Fruit fly (Drosophila melanogaster): ENCODE results near the gene lcs.

Gene lcs

DNA sequence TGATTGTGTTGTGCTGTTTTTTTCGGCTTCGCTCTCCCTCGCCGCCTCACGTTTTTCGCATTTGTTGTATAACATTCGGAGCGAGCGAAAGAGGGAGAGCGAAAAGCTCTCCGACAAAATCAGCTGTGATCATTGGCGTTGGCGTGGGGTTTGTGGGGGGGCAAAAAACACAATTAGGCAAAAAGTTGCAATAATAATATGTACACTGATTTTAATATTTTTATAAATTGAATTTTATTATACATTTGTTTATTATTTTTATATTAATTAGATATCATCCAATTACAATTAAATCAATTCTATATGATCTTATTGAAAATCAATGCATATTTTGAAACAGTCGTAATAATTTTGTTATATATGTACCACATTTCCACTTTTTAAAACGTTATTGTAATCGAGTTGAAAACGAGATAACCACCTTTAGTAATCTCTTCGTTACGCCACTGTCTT, 21.5 kb downstream of the lcs start (continued):
- TF ChIP-seq Ets97D (GFP tag; optimal IDR thresholded peaks at IDR 0.05) (no peak), mam (GFP tag; optimal IDR thresholded peaks at IDR 0.05) (no peak), esg (GFP tag; conservative IDR thresholded peaks at IDR 0.05) (no peak), Meics (GFP tag; optimal IDR thresholded peaks at IDR 0.05) (peak; percentile 74), CG12769 (tag; optimal IDR thresholded peaks at IDR 0.05) (no peak), Six4 (GFP tag; optimal IDR thresholded peaks at IDR 0.05) (no peak), Max (GFP tag; optimal IDR thresholded peaks at IDR 0.05) (no peak), CG13123 (GFP tag; optimal IDR thresholded peaks at IDR 0.05) (no peak), amos (GFP tag; IDR thresholded peaks at IDR 0.05; ENCODE audit: partially characterized antibody) (no peak), row (GFP tag; IDR thresholded peaks at IDR 0.05) (peak; percentile 53; the same call in 2 of the 3 replicates), eyg (GFP tag; optimal IDR thresholded peaks at IDR 0.05) (no peak), BEAF-32 (GFP tag; optimal IDR thresholded peaks at IDR 0.05) (no peak), tll (GFP tag; optimal IDR thresholded peaks at IDR 0.05) (no peak), CG7745 (tag; optimal IDR thresholded peaks at IDR 0.05) (no peak), ind (GFP tag; optimal IDR thresholded peaks at IDR 0.05) (peak; percentile 31), CG3726 (GFP tag; IDR thresholded peaks at IDR 0.05) (no peak), CG2120 (GFP tag; optimal IDR thresholded peaks at IDR 0.05) (peak; percentile 53), Dfd (GFP tag; optimal IDR thresholded peaks at IDR 0.05) (no peak), CoRest (tag; optimal IDR thresholded peaks at IDR 0.05) (peak; percentile 39), Mad (GFP tag; optimal IDR thresholded peaks at IDR 0.05) (no peak), BtbVII (GFP tag; optimal IDR thresholded peaks at IDR 0.05) (no peak), CG13424 (tag; optimal IDR thresholded peaks at IDR 0.05) (peak; percentile 57), CG14965 (GFP tag; optimal IDR thresholded peaks at IDR 0.05; ENCODE audit: borderline replicate concordance) (no peak), NK7.1 (GFP tag; optimal IDR thresholded peaks at IDR 0.05) (no peak), CG7786 (GFP tag; optimal IDR thresholded peaks at IDR 0.05) (no peak), Abd-B (GFP tag; optimal IDR thresholded peaks at IDR 0.05) (no peak), Lhr (GFP tag; optimal IDR thresholded peaks at IDR 0.05) (no peak), HLH54F (GFP tag; optimal IDR thresholded peaks at IDR 0.05) (no peak), z (GFP tag; IDR thresholded peaks at IDR 0.05) (no peak), CG6765 (GFP tag; optimal IDR thresholded peaks at IDR 0.05) (no peak), corto (GFP tag; optimal IDR thresholded peaks at IDR 0.05) (no peak), lab (GFP tag; optimal IDR thresholded peaks at IDR 0.05) (peak; percentile 62), Opbp (GFP tag; IDR thresholded peaks at IDR 0.05; ENCODE audit: partially characterized antibody) (no peak), Dek (tag; optimal IDR thresholded peaks at IDR 0.05) (peak; percentile 52), croc (GFP tag; conservative IDR thresholded peaks at IDR 0.05) (no peak), Bdp1 (GFP tag; optimal IDR thresholded peaks at IDR 0.05) (no peak), HLH3B (GFP tag; IDR thresholded peaks at IDR 0.05) (0 out of 2 replicates have a peak, but pooled peaks have one; percentile 13), lov (optimal IDR thresholded peaks at IDR 0.05) (no peak), lov (GFP tag; IDR thresholded peaks at IDR 0.05) (no peak), CG15696 (tag; optimal IDR thresholded peaks at IDR 0.05) (no peak), fru (optimal IDR thresholded peaks at IDR 0.05) (no peak), pan (optimal IDR thresholded peaks at IDR 0.05) (no peak), pan (GFP tag; optimal IDR thresholded peaks at IDR 0.05 in 1 of 2, IDR thresholded peaks at IDR 0.05 in 1 of 2) (no peak), CG13624 (GFP tag; optimal IDR thresholded peaks at IDR 0.05) (no peak), CG1529 (GFP tag; optimal IDR thresholded peaks at IDR 0.05) (no peak), org-1 (GFP tag; optimal IDR thresholded peaks at IDR 0.05) (peak; percentile 7), Dip2 (GFP tag; IDR thresholded peaks at IDR 0.05) (no peak), CG6791 (GFP tag; IDR thresholded peaks at IDR 0.05; ENCODE audit: partially characterized antibody) (no peak), CG17385 (GFP tag; optimal IDR thresholded peaks at IDR 0.05) (peak; percentile 40), NFAT (GFP tag; IDR thresholded peaks at IDR 0.05) (0 out of 2 replicates have a peak, but pooled peaks have one; percentile 41), kni (GFP tag; optimal IDR thresholded peaks at IDR 0.05) (no peak), CG9609 (GFP tag; optimal IDR thresholded peaks at IDR 0.05) (no peak)
